Worm (Caenorhabditis elegans): ENCODE data around the gene pck-1.

ce11 chrIII:62383-62873, 3.6 kb downstream of the pck-1 start:
- TF ChIP-seq him-1 (tag; optimal IDR thresholded peaks at IDR 0.05) (peak; percentile 51), W03F9.2 (tag; optimal IDR thresholded peaks at IDR 0.05) (no peak), dao-5 (tag; optimal IDR thresholded peaks at IDR 0.05) (no peak)

Measured in whole organism, L4/young adult.